Fruit fly (Drosophila melanogaster) whole organism, pupa: ENCODE results near the gene ND-13B.

Experiments
- CG8159 ChIP-seq: fragments of 200-800 bp; sonication (Bioruptor generic); optimal IDR thresholded peaks from 3 replicates; lab custom pipeline; 2018; ENCODE audit warnings: missing biosample characterization, mild to moderate bottlenecking, missing genetic modification characterization, moderate library complexity
- D1 ChIP-seq: fragments of 200-800 bp; sonication (Bioruptor generic); optimal IDR thresholded peaks from 2 replicates; lab custom pipeline; 2018; ENCODE audit warnings: missing biosample characterization, mild to moderate bottlenecking, missing genetic modification characterization, moderate library complexity
- EcR ChIP-seq: fragments of 200-800 bp; sonication (Bioruptor generic); optimal IDR thresholded peaks from 3 replicates; lab custom pipeline; 2019; ENCODE audit warnings: missing biosample characterization, missing genetic modification characterization, mild to moderate bottlenecking, moderate library complexity, missing genetic modification reagents
- Snoo ChIP-seq: fragments of 200-800 bp; sonication (Bioruptor generic); optimal IDR thresholded peaks from 3 replicates; lab custom pipeline; 2017; ENCODE audit warnings: missing biosample characterization, mild to moderate bottlenecking, missing genetic modification characterization, inconsistent platforms
- gl ChIP-seq: fragments of 200-800 bp; sonication (Bioruptor generic); optimal IDR thresholded peaks from 2 replicates; lab custom pipeline; 2018; ENCODE audit warnings: missing biosample characterization, mild to moderate bottlenecking, missing genetic modification characterization

DNA sequence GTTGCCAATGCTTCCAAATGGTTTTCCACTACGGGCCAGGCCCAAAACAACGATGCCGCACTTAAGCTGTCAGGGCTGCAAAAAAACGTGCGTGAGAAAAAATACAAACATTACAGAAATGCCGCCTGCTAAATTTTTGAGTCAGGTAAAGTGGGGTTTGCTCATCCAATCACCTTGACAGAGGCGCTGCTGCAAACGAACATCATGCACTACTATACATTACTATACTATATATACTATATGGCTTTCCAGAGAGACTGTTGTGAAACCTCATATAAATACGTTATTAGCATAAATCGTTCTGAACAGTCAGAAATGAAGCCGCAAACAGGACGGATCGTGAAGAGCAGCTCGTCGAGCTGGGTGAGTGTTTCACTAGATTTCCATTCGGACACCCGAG lies 50.7 kb downstream of the ND-13B start, which contains the start of gene CG14153:
- no peak for TF ChIP-seq D1 (tag; lab: Kevin White, UChicago)
- TF ChIP-seq gl, result no peak
- no peak for TF ChIP-seq CG8159
- no peak for TF ChIP-seq EcR
- no peak for TF ChIP-seq Snoo (tag; lab: Kevin White, UChicago)
